Worm (Caenorhabditis elegans) whole organism, early embryonic: ENCODE measurements around the gene cyp-13A8.

Experiments used
- B0310.2 ChIP-seq: sonication (generic microtip); optimal IDR thresholded peaks from 2 replicates; lab custom pipeline; 2016; ENCODE audit warnings: mild to moderate bottlenecking, missing genetic modification characterization, missing compliant biosample characterization
- F13C5.2 ChIP-seq: sonication (generic microtip); optimal IDR thresholded peaks from 2 replicates; lab custom pipeline; 2017; ENCODE audit warnings: mild to moderate bottlenecking, missing genetic modification characterization, inconsistent platforms, missing compliant biosample characterization
- aly-1 ChIP-seq: sonication (generic microtip); optimal IDR thresholded peaks from 2 replicates; lab custom pipeline; 2016; ENCODE audit warnings: missing genetic modification characterization, missing compliant biosample characterization
- ama-1 ChIP-seq: fragments of 150-350 bp; optimal IDR thresholded peaks from 2 replicates; lab custom pipeline; 2014
- ceh-13 ChIP-seq: fragments of 200-800 bp; sonication (Bioruptor generic); optimal IDR thresholded peaks from 2 replicates; lab custom pipeline; 2018; ENCODE audit warnings: mild to moderate bottlenecking, missing genetic modification characterization, missing compliant biosample characterization
- ceh-36 ChIP-seq: sonication (generic microtip); optimal IDR thresholded peaks from 2 replicates; lab custom pipeline; 2016; ENCODE audit warnings: missing genetic modification characterization, inconsistent platforms, missing compliant biosample characterization
- ets-7 ChIP-seq: sonication (generic microtip); optimal IDR thresholded peaks from 2 replicates; lab custom pipeline; 2016; ENCODE audit warnings: missing genotype, missing genetic modification characterization, missing compliant biosample characterization
- flt-1 ChIP-seq: fragments of 200-800 bp; sonication (Bioruptor generic); IDR thresholded peaks from 2 replicates; pipeline ENCODE4 v1.3.6; 2022; ENCODE audit warnings: missing genetic modification characterization, missing compliant biosample characterization
- hmbx-1 ChIP-seq: sonication (generic microtip); optimal IDR thresholded peaks from 2 replicates; lab custom pipeline; 2016; ENCODE audit warnings: mild to moderate bottlenecking, missing genetic modification characterization, missing compliant biosample characterization
- hmg-4 ChIP-seq: fragments of 200-800 bp; sonication (Bioruptor generic); optimal IDR thresholded peaks from 2 replicates; lab custom pipeline; 2018; ENCODE audit warnings: mild to moderate bottlenecking, missing genetic modification characterization, missing compliant biosample characterization
- hnd-1 ChIP-seq: sonication (generic microtip); optimal IDR thresholded peaks from 2 replicates; lab custom pipeline; 2016; ENCODE audit warnings: missing genetic modification characterization, missing compliant biosample characterization
- pes-1 ChIP-seq: fragments of 200-800 bp; sonication (Bioruptor generic); IDR thresholded peaks from 2 replicates; pipeline ENCODE4 v1.3.6; 2022; ENCODE audit warnings: missing genetic modification reagents, missing genetic modification characterization, missing compliant biosample characterization
- scrt-1 ChIP-seq: fragments of 200-800 bp; sonication (Bioruptor generic); IDR thresholded peaks from 2 replicates; pipeline ENCODE4 v1.3.6; 2022; ENCODE audit warnings: missing genetic modification characterization, missing compliant biosample characterization
- sea-1 ChIP-seq: fragments of 200-800 bp; sonication (Bioruptor generic); conservative IDR thresholded peaks from 2 replicates; pipeline ENCODE4 v1.3.6; 2022; ENCODE audit warnings: missing genetic modification characterization, missing compliant biosample characterization
- tbx-11 ChIP-seq: fragments of 200-800 bp; sonication (Bioruptor generic); IDR thresholded peaks from 2 replicates; pipeline ENCODE4 v1.3.6; 2022; ENCODE audit warnings: missing genetic modification characterization, missing compliant biosample characterization
- tbx-37 ChIP-seq: fragments of 200-800 bp; sonication (Bioruptor generic); conservative IDR thresholded peaks from 2 replicates; pipeline ENCODE4 v1.3.6; 2022; ENCODE audit warnings: missing genetic modification reagents, missing genetic modification characterization, missing compliant biosample characterization
- tra-4 ChIP-seq: sonication (generic microtip); optimal IDR thresholded peaks from 2 replicates; lab custom pipeline; 2017; ENCODE audit warnings: missing genetic modification characterization, missing compliant biosample characterization

Gene cyp-13A8

ce11 chrII:9838260-9838935 is 31.0 kb upstream of the cyp-13A8 start, which contains the start of gene arrd-4:
Gene arrd-4, minus strand, starts transcription at chrII:9838310.
- TF ChIP-seq B0310.2 (tag; lab: Kevin White, UChicago) (no peak), sea-1 (no peak), aly-1 (tag; lab: Kevin White, UChicago) (no peak), ets-7 (no peak), tra-4 (tag; lab: Kevin White, UChicago) (no peak), ama-1 (lab: Kevin White, UChicago) (no peak), hmg-4 (GFP tag; lab: Kevin White, UChicago) (no peak), ceh-36 (tag; lab: Kevin White, UChicago) (no peak), hnd-1 (tag; lab: Kevin White, UChicago) (no peak), scrt-1 (GFP tag; lab: Robert Waterston, UW) (no peak), tbx-37 (GFP tag; lab: Robert Waterston, UW) (no peak), ceh-13 (GFP tag; lab: Kevin White, UChicago) (no peak), F13C5.2 (tag; lab: Kevin White, UChicago) (no peak), tbx-11 (GFP tag; lab: Robert Waterston, UW) (no peak), pes-1 (GFP tag; lab: Robert Waterston, UW) (no peak), flt-1 (GFP tag; lab: Robert Waterston, UW) (no peak), hmbx-1 (tag; lab: Kevin White, UChicago) (no peak)

ce11 chrII:9835958-9836357 is 28.6 kb upstream of the cyp-13A8 start:
- no peak for TF ChIP-seq scrt-1 (GFP tag; lab: Robert Waterston, UW)
- TF ChIP-seq ets-7, result no peak
- TF ChIP-seq ceh-13 (GFP tag; lab: Kevin White, UChicago), result no peak
- TF ChIP-seq hnd-1 (tag; lab: Kevin White, UChicago), result no peak
- no peak for TF ChIP-seq ceh-36 (tag; lab: Kevin White, UChicago)
- no peak for TF ChIP-seq pes-1 (GFP tag; lab: Robert Waterston, UW)
- TF ChIP-seq hmg-4 (GFP tag; lab: Kevin White, UChicago), result no peak

ce11 chrII:9834921-9835320 is 27.6 kb upstream of the cyp-13A8 start, which contains the start of gene arrd-5:
Gene arrd-5, plus strand, starts transcription at chrII:9835221.
- TF ChIP-seq ama-1 (lab: Kevin White, UChicago) (no peak), tra-4 (tag; lab: Kevin White, UChicago) (no peak), B0310.2 (tag; lab: Kevin White, UChicago) (no peak), hmg-4 (GFP tag; lab: Kevin White, UChicago) (no peak), ets-7 (no peak), scrt-1 (GFP tag; lab: Robert Waterston, UW) (no peak), tbx-11 (GFP tag; lab: Robert Waterston, UW) (no peak), sea-1 (no peak), flt-1 (GFP tag; lab: Robert Waterston, UW) (no peak), ceh-36 (tag; lab: Kevin White, UChicago) (no peak), aly-1 (tag; lab: Kevin White, UChicago) (no peak), tbx-37 (GFP tag; lab: Robert Waterston, UW) (no peak), F13C5.2 (tag; lab: Kevin White, UChicago) (no peak), hmbx-1 (tag; lab: Kevin White, UChicago) (no peak), hnd-1 (tag; lab: Kevin White, UChicago) (no peak), ceh-13 (GFP tag; lab: Kevin White, UChicago) (no peak), pes-1 (GFP tag; lab: Robert Waterston, UW) (no peak)

ce11 chrII:9833855-9834254 is 26.5 kb upstream of the cyp-13A8 start, which contains the start of gene ZK938.3:
Gene ZK938.3, minus strand, starts transcription at chrII:9833955.
- no peak for TF ChIP-seq scrt-1 (GFP tag; lab: Robert Waterston, UW)
- no peak for TF ChIP-seq tra-4 (tag; lab: Kevin White, UChicago)
- TF ChIP-seq aly-1 (tag; lab: Kevin White, UChicago), result no peak
- no peak for TF ChIP-seq F13C5.2 (tag; lab: Kevin White, UChicago)
- no peak for TF ChIP-seq pes-1 (GFP tag; lab: Robert Waterston, UW)
- no peak for TF ChIP-seq hmg-4 (GFP tag; lab: Kevin White, UChicago)
- no peak for TF ChIP-seq hmbx-1 (tag; lab: Kevin White, UChicago)
- no peak for TF ChIP-seq ama-1 (lab: Kevin White, UChicago)
- TF ChIP-seq ets-7, result no peak
- TF ChIP-seq flt-1 (GFP tag; lab: Robert Waterston, UW), result no peak
- no peak for TF ChIP-seq hnd-1 (tag; lab: Kevin White, UChicago)
- no peak for TF ChIP-seq ceh-36 (tag; lab: Kevin White, UChicago)
- TF ChIP-seq ceh-13 (GFP tag; lab: Kevin White, UChicago), result no peak
- no peak for TF ChIP-seq sea-1
- TF ChIP-seq B0310.2 (tag; lab: Kevin White, UChicago), result no peak
- TF ChIP-seq tbx-37 (GFP tag; lab: Robert Waterston, UW), result no peak
- TF ChIP-seq tbx-11 (GFP tag; lab: Robert Waterston, UW), result no peak

ce11 chrII:9831033-9831432 is 23.7 kb upstream of the cyp-13A8 start, which contains the start of gene ZK938.12:
Gene ZK938.12, plus strand, starts transcription at chrII:9831333.
- TF ChIP-seq ama-1 (lab: Kevin White, UChicago), result no peak
- TF ChIP-seq ceh-13 (GFP tag; lab: Kevin White, UChicago), result no peak
- TF ChIP-seq hmbx-1 (tag; lab: Kevin White, UChicago), result no peak
- TF ChIP-seq B0310.2 (tag; lab: Kevin White, UChicago), result no peak
- no peak for TF ChIP-seq ets-7
- no peak for TF ChIP-seq aly-1 (tag; lab: Kevin White, UChicago)
- TF ChIP-seq pes-1 (GFP tag; lab: Robert Waterston, UW), result no peak
- TF ChIP-seq F13C5.2 (tag; lab: Kevin White, UChicago), result no peak
- TF ChIP-seq hmg-4 (GFP tag; lab: Kevin White, UChicago), result no peak
- no peak for TF ChIP-seq tbx-11 (GFP tag; lab: Robert Waterston, UW)
- no peak for TF ChIP-seq sea-1
- no peak for TF ChIP-seq tbx-37 (GFP tag; lab: Robert Waterston, UW)
- TF ChIP-seq hnd-1 (tag; lab: Kevin White, UChicago), result no peak

- TF ChIP-seq B0310.2 (tag; lab: Kevin White, UChicago) (no peak), aly-1 (tag; lab: Kevin White, UChicago) (no peak), flt-1 (GFP tag; lab: Robert Waterston, UW) (no peak), hmbx-1 (tag; lab: Kevin White, UChicago) (no peak), ceh-13 (GFP tag; lab: Kevin White, UChicago) (no peak), hmg-4 (GFP tag; lab: Kevin White, UChicago) (no peak), ama-1 (lab: Kevin White, UChicago) (no peak), ets-7 (no peak), F13C5.2 (tag; lab: Kevin White, UChicago) (no peak), hnd-1 (tag; lab: Kevin White, UChicago) (no peak), scrt-1 (GFP tag; lab: Robert Waterston, UW) (no peak), ceh-36 (tag; lab: Kevin White, UChicago) (no peak), pes-1 (GFP tag; lab: Robert Waterston, UW) (no peak), tbx-37 (GFP tag; lab: Robert Waterston, UW) (no peak)
Observed at ce11 chrII:9829108-9829507, 21.7 kb upstream of the cyp-13A8 start, which contains the start of gene ZK938.1. Gene ZK938.1, plus strand, starts transcription at chrII:9829408.
